Worm (Caenorhabditis elegans) whole organism, L1 larva: Measurements from ENCODE around the gene C33D9.6.

Source experiments
- jun-1 ChIP-seq: fragments of 150-350 bp; optimal IDR thresholded peaks from 2 replicates; lab custom pipeline; 2014; ENCODE audit warnings: missing biosample characterization, missing genetic modification reagents, missing genetic modification characterization
- lin-14 ChIP-seq: fragments of 200-800 bp; sonication (Bioruptor generic); optimal IDR thresholded peaks from 2 replicates; lab custom pipeline; 2018; ENCODE audit warnings: mild to moderate bottlenecking, missing genetic modification characterization, moderate library complexity, missing compliant biosample characterization
- pag-3 ChIP-seq: sonication (generic microtip); optimal IDR thresholded peaks from 2 replicates; lab custom pipeline; 2017; ENCODE audit warnings: missing genetic modification characterization, mild to moderate bottlenecking, missing compliant biosample characterization, antibody characterized with exemption, borderline replicate concordance; ENCODE audit not compliant: insufficient read depth
- pqm-1 ChIP-seq: sonication (generic microtip); optimal IDR thresholded peaks from 3 replicates; lab custom pipeline; 2017; ENCODE audit warnings: missing biosample characterization, missing genetic modification characterization
- rnt-1 ChIP-seq: sonication (generic microtip); optimal IDR thresholded peaks from 2 replicates; lab custom pipeline; 2016; ENCODE audit warnings: mild to moderate bottlenecking, missing genetic modification characterization, moderate library complexity, missing compliant biosample characterization
- ztf-11 ChIP-seq, 2 experiments: sonication (generic microtip); optimal IDR thresholded peaks; 2 replicates each; lab custom pipeline; 2016 to 2017; ENCODE audit warnings: missing genetic modification characterization in 2 of 2, missing biosample characterization in 1 of 2, missing compliant biosample characterization in 1 of 2

ce11 chrIV:8740952-8741438 lies 37.0 kb downstream of the C33D9.6 start, which contains the start of gene F21D5.6:
- no peak for TF ChIP-seq jun-1 (tag; lab: Kevin White, UChicago)
- TF ChIP-seq pag-3 (tag; lab: Kevin White, UChicago), result no peak
- no peak for TF ChIP-seq ztf-11 (tag; optimal IDR thresholded peaks at IDR 0.05; lab: Kevin White, UChicago)
- TF ChIP-seq pqm-1, result no peak
- no peak for TF ChIP-seq rnt-1
- TF ChIP-seq lin-14 (GFP tag; lab: Kevin White, UChicago), result no peak
